Fruit fly (Drosophila melanogaster) whole organism, adult: ENCODE measurements around the gene Sytalpha.

ENCODE experiments used
- CG11617 ChIP-seq: fragments of 200-800 bp; sonication (Bioruptor generic); optimal IDR thresholded peaks from 2 replicates; lab custom pipeline; 2017; ENCODE audit warnings: mild to moderate bottlenecking, missing biosample characterization, missing genetic modification reagents, missing genetic modification characterization
- CG12768 ChIP-seq: fragments of 200-800 bp; sonication (Bioruptor generic); optimal IDR thresholded peaks from 2 replicates; lab custom pipeline; 2017; ENCODE audit warnings: missing biosample characterization, missing genetic modification characterization, mild to moderate bottlenecking, moderate library complexity, missing genetic modification reagents
- CG14711 ChIP-seq: fragments of 200-800 bp; sonication (Bioruptor generic); optimal IDR thresholded peaks from 2 replicates; lab custom pipeline; 2018; ENCODE audit warnings: missing biosample characterization, mild to moderate bottlenecking, missing genetic modification characterization, moderate library complexity
- CG1620 ChIP-seq: fragments of 200-800 bp; sonication (Bioruptor generic); optimal IDR thresholded peaks from 2 replicates; lab custom pipeline; 2016; ENCODE audit warnings: missing biosample characterization, missing genetic modification characterization
- CG33017 ChIP-seq: fragments of 200-800 bp; sonication (Bioruptor generic); optimal IDR thresholded peaks from 2 replicates; lab custom pipeline; 2018; ENCODE audit warnings: missing biosample characterization, mild to moderate bottlenecking, missing genetic modification characterization, moderate library complexity
- CG5204 ChIP-seq: fragments of 200-800 bp; sonication (Bioruptor generic); optimal IDR thresholded peaks from 2 replicates; lab custom pipeline; 2016; ENCODE audit warnings: missing biosample characterization, missing genetic modification characterization
- CG7045 ChIP-seq: fragments of 200-800 bp; sonication (Bioruptor generic); optimal IDR thresholded peaks from 2 replicates; lab custom pipeline; 2017; ENCODE audit warnings: missing biosample characterization, mild to moderate bottlenecking, missing genetic modification characterization
- CG7101 ChIP-seq: fragments of 200-800 bp; sonication (Bioruptor generic); optimal IDR thresholded peaks from 2 replicates; lab custom pipeline; 2018; ENCODE audit warnings: missing biosample characterization, mild to moderate bottlenecking, missing genetic modification characterization, moderate library complexity
- Clk ChIP-seq: fragments of 200-800 bp; sonication (Bioruptor generic); optimal IDR thresholded peaks from 2 replicates; lab custom pipeline; 2017; ENCODE audit warnings: missing biosample characterization, missing genetic modification characterization
- Crg-1 ChIP-seq: fragments of 200-800 bp; sonication (Bioruptor generic); optimal IDR thresholded peaks from 2 replicates; lab custom pipeline; 2016; ENCODE audit warnings: missing biosample characterization, missing genetic modification characterization
- Hr96 ChIP-seq: fragments of 200-800 bp; sonication (Bioruptor generic); optimal IDR thresholded peaks from 2 replicates; lab custom pipeline; 2016; ENCODE audit warnings: missing biosample characterization, missing genetic modification characterization
- Mnt ChIP-seq: fragments of 200-800 bp; sonication (Bioruptor generic); optimal IDR thresholded peaks from 2 replicates; lab custom pipeline; 2016; ENCODE audit warnings: missing biosample characterization, mild to moderate bottlenecking, missing genetic modification characterization
- bab1 ChIP-seq: fragments of 200-800 bp; sonication (Bioruptor generic); optimal IDR thresholded peaks from 3 replicates; lab custom pipeline; 2019; ENCODE audit warnings: missing biosample characterization, mild to moderate bottlenecking, missing genetic modification characterization, moderate library complexity
- cic ChIP-seq: fragments of 200-800 bp; sonication (Bioruptor generic); optimal IDR thresholded peaks from 2 replicates; lab custom pipeline; 2017; ENCODE audit warnings: missing biosample characterization, mild to moderate bottlenecking, missing genetic modification characterization, moderate library complexity
- cnc ChIP-seq, 2 experiments: fragments of >200 bp; optimal IDR thresholded peaks; 2 replicates each; lab custom pipeline; 2017
- kay ChIP-seq: fragments of 200-800 bp; sonication (Bioruptor generic); peaks from one replicate; lab custom pipeline; 2016; ENCODE audit warnings: missing biosample characterization, missing genetic modification characterization, borderline replicate concordance
- ovo ChIP-seq: fragments of 200-800 bp; sonication (Bioruptor generic); optimal IDR thresholded peaks from 2 replicates; lab custom pipeline; 2016; ENCODE audit warnings: missing biosample characterization, missing genetic modification characterization
- pad ChIP-seq: fragments of 200-800 bp; sonication (Bioruptor generic); optimal IDR thresholded peaks from 3 replicates; lab custom pipeline; 2017; ENCODE audit warnings: missing biosample characterization, missing genetic modification characterization, mild to moderate bottlenecking, moderate library complexity, missing genetic modification reagents
- tj ChIP-seq: fragments of 200-800 bp; sonication (Bioruptor generic); optimal IDR thresholded peaks from 3 replicates; lab custom pipeline; 2017; ENCODE audit warnings: missing biosample characterization, mild to moderate bottlenecking, missing genetic modification characterization, moderate library complexity
- toe ChIP-seq: fragments of 200-800 bp; sonication (Bioruptor generic); optimal IDR thresholded peaks from 2 replicates; lab custom pipeline; 2016; ENCODE audit warnings: missing biosample characterization, missing genetic modification characterization

The Sytalpha gene

dm6 chr2L:17560125-17561019 lies 31.7 kb upstream of the Sytalpha start:
- TF ChIP-seq cnc (optimal IDR thresholded peaks at IDR 0.05; lab: Kevin White, UChicago) (no peak), pad (peak; percentile 9)

- TF ChIP-seq Crg-1 (GFP tag; lab: Kevin White, UChicago) = no peak
- TF ChIP-seq bab1 = no peak
- TF ChIP-seq CG11617 (GFP tag; lab: Kevin White, UChicago) = no peak
- TF ChIP-seq CG1620 = no peak
- no peak for TF ChIP-seq CG7045 (GFP tag; lab: Kevin White, UChicago)
- TF ChIP-seq Mnt (GFP tag; lab: Kevin White, UChicago) = no peak
- TF ChIP-seq cnc (optimal IDR thresholded peaks at IDR 0.05; lab: Kevin White, UChicago) = no peak
Observed at dm6 chr2L:17561914-17562313, 30.1 kb upstream of the Sytalpha start.

DNA sequence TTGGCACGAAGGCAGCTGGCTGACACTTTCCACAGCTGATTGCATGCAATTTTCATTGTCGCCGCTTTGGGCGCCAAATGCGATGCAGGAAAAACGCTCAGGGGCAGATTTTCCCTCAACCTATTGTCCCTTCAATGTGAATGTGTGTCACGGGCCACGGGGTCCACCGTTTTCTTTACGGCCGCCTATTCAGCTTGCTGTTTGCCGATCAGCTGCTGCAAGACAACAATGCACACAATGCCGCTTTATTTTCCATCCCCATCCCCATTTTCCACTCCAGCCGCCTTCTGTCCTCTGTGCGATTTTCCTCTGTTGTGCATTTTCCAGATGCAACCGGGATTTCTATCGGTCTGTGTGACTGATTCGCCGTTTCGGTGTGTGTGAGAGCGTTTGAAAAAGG lies 27.4 kb upstream of the Sytalpha start:
- TF ChIP-seq Clk (GFP tag; lab: Kevin White, UChicago) (no peak), cic (GFP tag; lab: Kevin White, UChicago) (no peak), CG14711 (no peak), bab1 (no peak), CG12768 (GFP tag; lab: Kevin White, UChicago) (no peak), CG7101 (tag; lab: Kevin White, UChicago) (no peak), ovo (GFP tag; lab: Kevin White, UChicago) (no peak), CG33017 (tag; lab: Kevin White, UChicago) (no peak), CG5204 (GFP tag; lab: Kevin White, UChicago) (no peak), kay (GFP tag; lab: Kevin White, UChicago) (no peak), pad (no peak), cnc (optimal IDR thresholded peaks at IDR 0.05; lab: Kevin White, UChicago) (no peak)

DNA sequence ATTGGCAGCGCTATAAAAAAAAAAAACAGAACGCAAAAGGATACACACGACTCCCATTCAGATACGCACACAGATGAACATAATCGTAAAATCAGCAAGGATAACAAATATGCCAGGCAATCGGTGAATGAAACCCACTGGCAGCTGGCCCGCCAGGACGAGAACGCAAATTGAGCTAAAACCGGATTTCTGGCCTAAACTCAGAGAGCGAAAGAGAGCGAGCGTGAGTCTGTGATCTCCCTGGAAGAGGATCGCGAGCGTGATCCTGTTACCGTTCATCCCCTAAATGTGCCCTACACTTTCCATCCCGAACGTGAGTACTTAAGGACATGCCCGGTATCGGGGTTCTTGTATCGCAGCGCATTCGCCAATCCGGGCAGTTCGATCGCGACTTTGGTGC lies 26.3 kb upstream of the Sytalpha start:
- TF ChIP-seq kay (GFP tag; lab: Kevin White, UChicago) (no peak), CG7045 (GFP tag; lab: Kevin White, UChicago) (no peak), Mnt (GFP tag; lab: Kevin White, UChicago) (no peak), cic (GFP tag; lab: Kevin White, UChicago) (no peak), tj (no peak)

dm6 chr2L:17573063-17573462 lies 19.0 kb upstream of the Sytalpha start:
- TF ChIP-seq CG7045 (GFP tag; lab: Kevin White, UChicago) = peak; percentile 20
- TF ChIP-seq kay (GFP tag; lab: Kevin White, UChicago) = no peak

- TF ChIP-seq CG1620 = no peak
- no peak for TF ChIP-seq kay (GFP tag; lab: Kevin White, UChicago)
- no peak for TF ChIP-seq bab1
- TF ChIP-seq Hr96 (GFP tag; lab: Kevin White, UChicago) = no peak
- TF ChIP-seq CG7045 (GFP tag; lab: Kevin White, UChicago) = no peak
- peak; percentile 84 for TF ChIP-seq pad
- no peak for TF ChIP-seq tj
- no peak for TF ChIP-seq Clk (GFP tag; lab: Kevin White, UChicago)
- no peak for TF ChIP-seq CG5204 (GFP tag; lab: Kevin White, UChicago)
- TF ChIP-seq CG33017 (tag; lab: Kevin White, UChicago) = no peak
- TF ChIP-seq CG7101 (tag; lab: Kevin White, UChicago) = no peak
- no peak for TF ChIP-seq CG11617 (GFP tag; lab: Kevin White, UChicago)
- TF ChIP-seq toe (GFP tag; lab: Kevin White, UChicago) = no peak
- peak; percentile 1 for TF ChIP-seq cic (GFP tag; lab: Kevin White, UChicago)
- TF ChIP-seq cnc (optimal IDR thresholded peaks at IDR 0.05; lab: Kevin White, UChicago) = no peak
Observed at dm6 chr2L:17574337-17574912, 17.6 kb upstream of the Sytalpha start.

DNA sequence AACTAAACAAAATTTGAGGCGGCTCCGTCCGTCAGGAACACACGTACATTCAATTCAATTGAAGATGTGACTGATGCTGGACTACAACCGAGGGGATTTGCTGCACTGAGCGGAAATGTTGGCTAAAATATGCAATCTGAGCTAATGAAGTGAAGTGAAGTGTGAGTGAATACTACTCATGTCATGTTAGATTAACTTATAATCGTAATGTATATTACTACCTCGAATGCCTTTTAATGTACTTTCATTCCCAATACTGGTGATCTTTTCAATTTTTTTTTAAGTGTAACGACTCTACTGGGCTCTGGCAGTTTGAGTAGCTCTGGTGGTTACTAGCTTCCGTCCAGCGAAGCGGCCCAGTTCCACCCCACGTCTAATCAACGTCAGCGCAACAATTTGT lies 9.1 kb upstream of the Sytalpha start:
- TF ChIP-seq Clk (GFP tag; lab: Kevin White, UChicago) = no peak

DNA sequence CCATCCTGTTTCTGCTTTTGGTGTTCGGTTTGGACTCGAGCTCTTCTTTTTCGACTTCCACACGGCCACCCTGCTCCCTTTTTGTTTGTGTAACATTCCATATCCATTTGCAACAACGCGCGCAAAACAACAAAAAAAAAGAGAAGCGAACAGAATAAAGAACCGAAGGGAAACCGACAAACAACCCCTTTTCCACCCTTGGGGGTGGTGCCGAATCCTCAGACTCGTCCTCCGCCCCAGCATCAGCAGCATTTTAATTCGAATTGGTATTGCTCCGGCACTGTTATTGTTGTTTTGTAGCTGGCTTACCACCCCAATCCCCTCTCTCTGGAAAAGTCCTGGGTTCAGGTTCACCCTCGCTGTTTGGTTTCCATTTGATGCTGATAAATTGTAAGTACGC lies 7.1 kb upstream of the Sytalpha start:
- TF ChIP-seq cic (GFP tag; lab: Kevin White, UChicago) (no peak), cnc (optimal IDR thresholded peaks at IDR 0.05; lab: Kevin White, UChicago) (no peak), tj (no peak), pad (no peak), CG7101 (tag; lab: Kevin White, UChicago) (no peak), CG33017 (tag; lab: Kevin White, UChicago) (no peak), CG1620 (no peak), kay (GFP tag; lab: Kevin White, UChicago) (no peak), CG7045 (GFP tag; lab: Kevin White, UChicago) (no peak), CG14711 (no peak), CG5204 (GFP tag; lab: Kevin White, UChicago) (no peak)
